Fruit fly (Drosophila melanogaster): ENCODE data around the gene Nup205.
A peak's percentile ranks its signal among the peaks of the same experiment; 100 is the strongest.

Nup205 gene

DNA sequence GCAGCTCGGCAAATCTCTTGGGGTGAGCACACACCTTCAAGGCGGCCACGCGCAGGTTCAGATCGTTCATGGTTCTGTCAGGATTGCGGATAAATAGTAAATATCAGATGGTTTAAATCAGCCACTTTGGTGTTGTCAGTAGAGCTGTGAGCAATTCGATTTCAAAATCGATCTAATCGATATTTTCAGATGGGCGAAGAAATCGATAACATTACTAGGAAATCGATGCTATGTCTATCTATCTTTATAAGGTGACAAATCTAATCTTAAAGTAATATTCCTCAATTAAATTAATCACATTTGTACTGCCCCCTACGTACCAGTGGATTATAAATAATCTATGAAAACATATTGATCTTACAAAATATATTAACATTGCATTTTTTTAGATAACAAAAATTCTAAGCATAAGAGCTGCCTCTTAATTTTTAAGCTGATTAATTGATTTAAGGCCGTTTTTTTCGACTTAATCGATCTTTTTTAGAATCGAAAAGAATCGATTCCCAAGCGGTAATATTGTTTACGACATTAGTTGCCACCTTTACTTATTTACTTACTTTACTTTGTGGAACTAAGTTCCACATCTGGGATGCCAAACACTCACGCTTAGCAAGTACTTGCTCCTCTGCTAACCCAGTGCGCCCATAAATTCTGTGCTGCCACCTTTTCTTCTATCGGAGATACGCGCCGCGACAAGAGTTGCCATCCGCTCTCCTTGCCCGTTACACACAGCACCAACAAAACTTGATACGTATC is 13.6 kb downstream of the Nup205 start, which contains the start of gene THADA (continued):
- TF ChIP-seq Bgb (GFP tag; IDR thresholded peaks at IDR 0.05; ENCODE audit: partially characterized antibody) (peak; percentile 97), Ssrp (tag; optimal IDR thresholded peaks at IDR 0.05) (peak; percentile 17), CG8359 (GFP tag; optimal IDR thresholded peaks at IDR 0.05; ENCODE audit: borderline replicate concordance) (no peak), CTCF (GFP tag; optimal IDR thresholded peaks at IDR 0.05) (peak; percentile 76), CG8388 (GFP tag; optimal IDR thresholded peaks at IDR 0.05) (no peak), nmo (GFP tag; optimal IDR thresholded peaks at IDR 0.05) (peak; percentile 41), CG9797 (GFP tag; optimal IDR thresholded peaks at IDR 0.05) (peak; percentile 54), CG1233 (GFP tag; optimal IDR thresholded peaks at IDR 0.05) (no peak), Doc3 (GFP tag; IDR thresholded peaks at IDR 0.05; ENCODE audit: partially characterized antibody) (peak; percentile 81), chm (GFP tag; IDR thresholded peaks at IDR 0.05) (no peak), dmrt99B (tag; optimal IDR thresholded peaks at IDR 0.05) (no peak), CG18764 (GFP tag; optimal IDR thresholded peaks at IDR 0.05) (no peak), mirr (GFP tag; optimal IDR thresholded peaks at IDR 0.05) (peak; percentile 27), CG33557 (GFP tag; optimal IDR thresholded peaks at IDR 0.05) (no peak), stwl (tag; optimal IDR thresholded peaks at IDR 0.05) (peak; percentile 34), H2.0 (GFP tag; IDR thresholded peaks at IDR 0.05) (0 out of 2 replicates have a peak, but pooled peaks have one; percentile 13), CG3847 (GFP tag; IDR thresholded peaks at IDR 0.05) (peak; percentile 82), sisA (GFP tag; IDR thresholded peaks at IDR 0.05) (no peak), CG9932 (GFP tag; IDR thresholded peaks at IDR 0.05) (peak; percentile 81), CG17802 (tag; optimal IDR thresholded peaks at IDR 0.05) (peak; percentile 61), sim (GFP tag; IDR thresholded peaks at IDR 0.05) (no peak), MBD-R2 (GFP tag; IDR thresholded peaks at IDR 0.05) (peak; percentile 42), da (GFP tag; optimal IDR thresholded peaks at IDR 0.05) (no peak), CG12659 (GFP tag; optimal IDR thresholded peaks at IDR 0.05) (peak; percentile 83), CG14441 (GFP tag; IDR thresholded peaks at IDR 0.05) (0 out of 2 replicates have a peak, but pooled peaks have one; percentile 23), CG42726 (GFP tag; IDR thresholded peaks at IDR 0.05; ENCODE audit: partially characterized antibody) (peak; percentile 97), CG30403 (GFP tag; optimal IDR thresholded peaks at IDR 0.05) (peak; percentile 70), gfzf (GFP tag; optimal IDR thresholded peaks at IDR 0.05) (peak; percentile 56), MESR4 (GFP tag; optimal IDR thresholded peaks at IDR 0.05) (peak; percentile 60), NK7.1 (GFP tag; optimal IDR thresholded peaks at IDR 0.05) (no peak), hbn (GFP tag; IDR thresholded peaks at IDR 0.05; ENCODE audit: partially characterized antibody) (peak; percentile 92), B-H1 (GFP tag; IDR thresholded peaks at IDR 0.05) (peak; percentile 13; the same call in 1 of the 3 replicates), CG2199 (GFP tag; IDR thresholded peaks at IDR 0.05) (no peak), CG15514 (GFP tag; optimal IDR thresholded peaks at IDR 0.05) (peak; percentile 82), Hmr (GFP tag; optimal IDR thresholded peaks at IDR 0.05) (peak; percentile 69), CG1603 (tag; optimal IDR thresholded peaks at IDR 0.05) (peak; percentile 90), CG11695 (GFP tag; IDR thresholded peaks at IDR 0.05) (0 out of 3 replicates have a peak, but pooled peaks have one; percentile 27), CG4730 (GFP tag; IDR thresholded peaks at IDR 0.05) (0 out of 2 replicates have a peak, but pooled peaks have one; percentile 27), tin (GFP tag; optimal IDR thresholded peaks at IDR 0.05) (peak; percentile 38), chn (GFP tag; optimal IDR thresholded peaks at IDR 0.05) (no peak), CG17186 (GFP tag; optimal IDR thresholded peaks at IDR 0.05) (peak; percentile 91), Camta (GFP tag; optimal IDR thresholded peaks at IDR 0.05) (peak; percentile 46), CG15696 (tag; optimal IDR thresholded peaks at IDR 0.05) (no peak), CG12155 (GFP tag; optimal IDR thresholded peaks at IDR 0.05) (no peak)

All from whole organism, embryonic.